Fruit fly (Drosophila melanogaster): ENCODE measurements around the gene CG42709.
A peak's percentile ranks its signal among the peaks of the same experiment; 100 is the strongest.

The CG42709 gene

dm6 chr3L:12813907-12814306 lies 23.9 kb downstream of the CG42709 start, which contains the start of the genes Sf3a2 and CG42588 (continued):
- TF ChIP-seq insv (GFP tag; optimal IDR thresholded peaks at IDR 0.05) (no peak), so (GFP tag; IDR thresholded peaks at IDR 0.05) (no peak), pb (GFP tag; optimal IDR thresholded peaks at IDR 0.05) (no peak), yki (optimal IDR thresholded peaks at IDR 0.05) (no peak), CG13424 (tag; optimal IDR thresholded peaks at IDR 0.05) (peak; percentile 78), tx (GFP tag; optimal IDR thresholded peaks at IDR 0.05) (peak; percentile 10), CG3065 (GFP tag; optimal IDR thresholded peaks at IDR 0.05) (no peak), YL-1 (GFP tag; optimal IDR thresholded peaks at IDR 0.05) (peak; percentile 85), CG8478 (optimal IDR thresholded peaks at IDR 0.05) (no peak), Hr3 (GFP tag; optimal IDR thresholded peaks at IDR 0.05) (peak; percentile 67), CG16863 (GFP tag; optimal IDR thresholded peaks at IDR 0.05) (no peak), Ada2b (GFP tag; IDR thresholded peaks at IDR 0.05) (peak; percentile 58), CG14860 (GFP tag; IDR thresholded peaks at IDR 0.05; ENCODE audit: partially characterized antibody) (peak; percentile 62; the same call in 1 of the 3 replicates), CG6175 (GFP tag; IDR thresholded peaks at IDR 0.05) (no peak), nerfin-1 (tag; optimal IDR thresholded peaks at IDR 0.05) (peak; percentile 48), twi (tag; optimal IDR thresholded peaks at IDR 0.05) (no peak), Xbp1 (GFP tag; optimal IDR thresholded peaks at IDR 0.05) (peak; percentile 81), tin (GFP tag; optimal IDR thresholded peaks at IDR 0.05) (peak; percentile 74), CG13287 (GFP tag; IDR thresholded peaks at IDR 0.05; ENCODE audit: partially characterized antibody) (peak; percentile 89), CG15073 (GFP tag; optimal IDR thresholded peaks at IDR 0.05) (no peak), kay (GFP tag; optimal IDR thresholded peaks at IDR 0.05) (peak; percentile 29), CG10565 (GFP tag; optimal IDR thresholded peaks at IDR 0.05) (no peak), eyg (GFP tag; optimal IDR thresholded peaks at IDR 0.05) (no peak), CG31388 (GFP tag; optimal IDR thresholded peaks at IDR 0.05) (peak; percentile 26), Sry-δ (GFP tag; optimal IDR thresholded peaks at IDR 0.05) (peak; percentile 80), CG30020 (tag; optimal IDR thresholded peaks at IDR 0.05) (peak; percentile 79), CG6854 (GFP tag; optimal IDR thresholded peaks at IDR 0.05) (no peak), ci (GFP tag; IDR thresholded peaks at IDR 0.05) (no peak), trem (tag; optimal IDR thresholded peaks at IDR 0.05) (peak; percentile 85), CG8944 (GFP tag; optimal IDR thresholded peaks at IDR 0.05) (peak; percentile 18), CG5953 (GFP tag; IDR thresholded peaks at IDR 0.05) (peak; percentile 53; the same call in 1 of the 2 replicates), Doc2 (GFP tag; IDR thresholded peaks at IDR 0.05) (no peak), klu (GFP tag; IDR thresholded peaks at IDR 0.05) (peak; percentile 60), al (GFP tag; IDR thresholded peaks at IDR 0.05) (peak; percentile 66), CG8924 (tag; optimal IDR thresholded peaks at IDR 0.05) (peak; percentile 78), unpg (GFP tag; optimal IDR thresholded peaks at IDR 0.05) (peak; percentile 41), CG32767 (GFP tag; IDR thresholded peaks at IDR 0.05) (peak; percentile 63), CG6654 (GFP tag; optimal IDR thresholded peaks at IDR 0.05) (no peak), CG17829 (tag; optimal IDR thresholded peaks at IDR 0.05) (peak; percentile 83), Fer3 (tag; optimal IDR thresholded peaks at IDR 0.05) (no peak), Dip3 (GFP tag; optimal IDR thresholded peaks at IDR 0.05) (peak; percentile 9), ash1 (GFP tag; optimal IDR thresholded peaks at IDR 0.05) (no peak), Lim3 (GFP tag; IDR thresholded peaks at IDR 0.05) (no peak), cwo (GFP tag; optimal IDR thresholded peaks at IDR 0.05) (no peak), Hr39 (optimal IDR thresholded peaks at IDR 0.05) (no peak), ind (GFP tag; optimal IDR thresholded peaks at IDR 0.05) (peak; percentile 74), Pdp1 (GFP tag; optimal IDR thresholded peaks at IDR 0.05) (peak; percentile 2 to 37), CG7271 (tag; optimal IDR thresholded peaks at IDR 0.05) (no peak), Dll (GFP tag; IDR thresholded peaks at IDR 0.05; ENCODE audit: partially characterized antibody) (peak; percentile 93), dm (GFP tag; optimal IDR thresholded peaks at IDR 0.05) (peak; percentile 13), stc (GFP tag; IDR thresholded peaks at IDR 0.05) (0 out of 2 replicates have a peak, but pooled peaks have one; percentile 12), Drgx (GFP tag; IDR thresholded peaks at IDR 0.05) (no peak), CG31365 (tag; optimal IDR thresholded peaks at IDR 0.05) (no peak)
